Fruit fly (Drosophila melanogaster): ENCODE data around the gene Psf1.

The Psf1 gene

dm6 chr3L:1275767-1276166 lies 28.3 kb upstream of the Psf1 start, which contains the start of gene CG32333:
CG32333 (plus strand) TSS chr3L:1275956.
- no peak for TF ChIP-seq Poxn (GFP tag; IDR thresholded peaks at IDR 0.05)
- no peak for TF ChIP-seq CrebB (tag; optimal IDR thresholded peaks at IDR 0.05)
- no peak for TF ChIP-seq CG12659 (GFP tag; optimal IDR thresholded peaks at IDR 0.05)
- 0 out of 4 replicates have a peak, but pooled peaks have one; percentile 35 for TF ChIP-seq chinmo (GFP tag; IDR thresholded peaks at IDR 0.05; ENCODE audit: partially characterized antibody)
- peak; percentile 2 for TF ChIP-seq abd-A (tag; optimal IDR thresholded peaks at IDR 0.05)
- peak; percentile 53 for TF ChIP-seq ewg (GFP tag; optimal IDR thresholded peaks at IDR 0.05)
- no peak for TF ChIP-seq Hr39 (optimal IDR thresholded peaks at IDR 0.05)
- TF ChIP-seq amos (GFP tag; IDR thresholded peaks at IDR 0.05; ENCODE audit: partially characterized antibody), result no peak
- TF ChIP-seq Mes4 (GFP tag; optimal IDR thresholded peaks at IDR 0.05), result no peak
- TF ChIP-seq CG42726 (GFP tag; IDR thresholded peaks at IDR 0.05; ENCODE audit: partially characterized antibody), result peak; percentile 45; the same call in 1 of the 2 replicates
- TF ChIP-seq CG17912 (GFP tag; optimal IDR thresholded peaks at IDR 0.05), result no peak
- TF ChIP-seq CG17612 (GFP tag; IDR thresholded peaks at IDR 0.05), result no peak
- 0 out of 3 replicates have a peak, but pooled peaks have one; percentile 15 for TF ChIP-seq HLH4C (GFP tag; IDR thresholded peaks at IDR 0.05; ENCODE audit: partially characterized antibody)
- no peak for TF ChIP-seq CG4404 (GFP tag; IDR thresholded peaks at IDR 0.05)
- no peak for TF ChIP-seq CG9797 (GFP tag; optimal IDR thresholded peaks at IDR 0.05)
- no peak for TF ChIP-seq caup (GFP tag; optimal IDR thresholded peaks at IDR 0.05; ENCODE audit: severe bottlenecking)
- TF ChIP-seq Deaf1 (tag; optimal IDR thresholded peaks at IDR 0.05), result peak; percentile 91
- peak; percentile 19 for TF ChIP-seq CG13894 (tag; optimal IDR thresholded peaks at IDR 0.05)
- TF ChIP-seq CG2875 (GFP tag; optimal IDR thresholded peaks at IDR 0.05), result no peak
- TF ChIP-seq sd (tag; optimal IDR thresholded peaks at IDR 0.05), result peak; percentile 31
- peak; percentile 28 for TF ChIP-seq CG12769 (tag; optimal IDR thresholded peaks at IDR 0.05)
- no peak for TF ChIP-seq sens (GFP tag)
- TF ChIP-seq sqz (GFP tag; optimal IDR thresholded peaks at IDR 0.05), result no peak
- no peak for TF ChIP-seq wek (GFP tag; optimal IDR thresholded peaks at IDR 0.05)
- TF ChIP-seq CG3163 (GFP tag; optimal IDR thresholded peaks at IDR 0.05), result peak; percentile 71
- TF ChIP-seq CG16779 (GFP tag; IDR thresholded peaks at IDR 0.05), result 0 out of 2 replicates have a peak, but pooled peaks have one; percentile 16
- TF ChIP-seq ranshi (GFP tag; IDR thresholded peaks at IDR 0.05), result peak; percentile 34; the same call in 1 of the 2 replicates
- peak; percentile 67 for TF ChIP-seq Med (GFP tag)
- peak; percentile 45 for TF ChIP-seq Jarid2 (GFP tag; optimal IDR thresholded peaks at IDR 0.05)
- TF ChIP-seq Trl (optimal IDR thresholded peaks at IDR 0.05), result peak; percentile 42 to 68
- no peak for TF ChIP-seq Trl (GFP tag; optimal IDR thresholded peaks at IDR 0.05)
- no peak for TF ChIP-seq tio (GFP tag; optimal IDR thresholded peaks at IDR 0.05)

- TF ChIP-seq CG8290 (GFP tag; optimal IDR thresholded peaks at IDR 0.05) (no peak), CG8290 (tag; optimal IDR thresholded peaks at IDR 0.05) (no peak), ato (GFP tag; IDR thresholded peaks at IDR 0.05; ENCODE audit: partially characterized antibody) (0 out of 2 replicates have a peak, but pooled peaks have one; percentile 21), Oli (tag; optimal IDR thresholded peaks at IDR 0.05) (no peak), sd (tag; optimal IDR thresholded peaks at IDR 0.05) (peak; percentile 85), CG10366 (GFP tag; IDR thresholded peaks at IDR 0.05) (no peak), Nf-YA (GFP tag; IDR thresholded peaks at IDR 0.05) (no peak), CG11695 (GFP tag; IDR thresholded peaks at IDR 0.05) (no peak), psq (GFP tag; optimal IDR thresholded peaks at IDR 0.05) (no peak), CG14860 (GFP tag; IDR thresholded peaks at IDR 0.05; ENCODE audit: partially characterized antibody) (0 out of 3 replicates have a peak, but pooled peaks have one; percentile 10), seq (GFP tag; IDR thresholded peaks at IDR 0.05) (no peak), Drgx (GFP tag; IDR thresholded peaks at IDR 0.05) (0 out of 2 replicates have a peak, but pooled peaks have one; percentile 29)
Measured at dm6 chr3L:1269013-1269412, 21.5 kb upstream of the Psf1 start.
